Fruit fly (Drosophila melanogaster): ENCODE data around the gene CG9213.
A peak's percentile ranks its signal among the peaks of the same experiment; 100 is the strongest.

Gene CG9213

DNA sequence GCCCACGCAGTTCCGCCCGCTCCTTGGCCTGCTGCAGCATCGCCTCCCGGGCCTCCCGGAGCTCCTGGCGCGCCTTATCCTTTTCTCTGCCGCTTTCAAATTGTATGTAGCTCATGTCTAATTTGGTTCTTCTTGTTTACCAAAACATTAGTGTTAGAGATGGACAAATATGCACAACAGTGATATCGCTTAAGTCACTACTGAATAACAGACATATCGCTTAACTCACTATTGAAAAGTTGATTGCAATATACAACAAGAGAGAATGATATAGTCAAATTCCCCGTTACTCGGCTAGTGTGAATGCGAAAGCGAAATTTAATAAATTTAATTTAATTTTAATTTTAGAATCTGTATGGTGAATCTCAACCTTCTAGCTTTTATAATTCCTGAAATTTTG, at the start of gene CG9213:
Gene CG9213 (minus strand): TSS at position 152 of the 400 bp plus-strand sequence.
- TF ChIP-seq spab (GFP tag; optimal IDR thresholded peaks at IDR 0.05) (no peak), Eip78C (GFP tag) (peak; percentile 55), fd59A (GFP tag; optimal IDR thresholded peaks at IDR 0.05) (no peak), Ets21C (GFP tag; optimal IDR thresholded peaks at IDR 0.05) (no peak), svp (GFP tag) (no peak), fkh (GFP tag; optimal IDR thresholded peaks at IDR 0.05) (peak; percentile 78), esn (GFP tag; optimal IDR thresholded peaks at IDR 0.05) (peak; percentile 4), Blimp-1 (GFP tag; optimal IDR thresholded peaks at IDR 0.05) (no peak), lz (GFP tag; optimal IDR thresholded peaks at IDR 0.05) (no peak), eg (GFP tag; IDR thresholded peaks at IDR 0.05) (no peak)

DNA sequence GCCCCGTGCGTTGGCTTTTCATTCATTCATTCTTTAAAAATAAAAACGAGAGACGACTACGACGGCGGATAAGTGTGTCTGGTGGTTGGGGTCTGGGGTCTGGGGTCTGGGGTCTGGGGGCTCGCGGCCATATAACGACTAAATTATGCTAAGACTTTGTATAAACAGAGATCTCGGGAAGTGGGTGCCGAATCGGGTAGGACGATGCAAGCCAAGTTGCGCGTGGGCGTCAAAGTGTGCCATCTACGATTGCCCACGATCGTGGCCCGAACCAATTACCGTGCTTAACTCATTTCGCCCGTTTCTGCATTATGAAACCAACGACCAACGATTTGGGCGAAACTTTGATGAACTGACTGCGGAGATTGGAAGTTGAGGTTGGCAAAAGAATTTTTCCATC, 49.5 kb upstream of the CG9213 start:
- no peak for TF ChIP-seq Ets21C (GFP tag; optimal IDR thresholded peaks at IDR 0.05)
- TF ChIP-seq CG32006 (GFP tag; optimal IDR thresholded peaks at IDR 0.05), result no peak
- TF ChIP-seq CG7368 (GFP tag; optimal IDR thresholded peaks at IDR 0.05), result no peak
- no peak for TF ChIP-seq topi (GFP tag; optimal IDR thresholded peaks at IDR 0.05)

DNA sequence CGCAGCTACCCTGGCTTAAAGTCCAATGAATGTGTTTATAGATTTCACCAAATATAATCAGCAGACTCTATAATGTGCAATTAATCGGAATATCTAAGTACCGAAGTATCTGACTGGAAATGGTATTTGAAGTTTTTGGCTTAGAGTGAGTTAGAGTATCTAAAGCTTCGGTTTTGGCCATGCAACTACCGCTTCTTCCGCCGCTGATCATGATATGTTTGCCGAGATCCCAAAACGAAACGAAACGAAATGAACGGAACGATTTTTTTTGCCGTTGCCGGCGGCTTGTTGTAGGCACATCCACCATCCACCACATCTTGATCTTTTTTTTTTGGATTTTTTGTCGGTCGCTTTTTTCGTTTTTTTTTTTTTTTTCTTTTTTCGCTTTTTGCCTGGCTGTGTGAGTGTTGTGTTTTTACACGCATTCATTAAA, 48.7 kb upstream of the CG9213 start:
- TF ChIP-seq salr (GFP tag; optimal IDR thresholded peaks at IDR 0.05) (peak; percentile 47 to 59), fd85E (GFP tag; optimal IDR thresholded peaks at IDR 0.05) (no peak), dac (GFP tag; optimal IDR thresholded peaks at IDR 0.05) (peak; percentile 74), OdsH (GFP tag; optimal IDR thresholded peaks at IDR 0.05) (peak; percentile 85), CG8319 (GFP tag; optimal IDR thresholded peaks at IDR 0.05) (peak; percentile 62), CG7368 (GFP tag; optimal IDR thresholded peaks at IDR 0.05) (peak; percentile 76), Ets96B (tag; optimal IDR thresholded peaks at IDR 0.05) (peak; percentile 69), Eip78C (GFP tag) (peak; percentile 96), Hr38 (GFP tag; optimal IDR thresholded peaks at IDR 0.05) (peak; percentile 2), CG6854 (GFP tag; optimal IDR thresholded peaks at IDR 0.05) (peak; percentile 61), Eip93F (GFP tag; optimal IDR thresholded peaks at IDR 0.05) (peak; percentile 75), CG4318 (GFP tag; optimal IDR thresholded peaks at IDR 0.05) (peak; percentile 80), Ets21C (GFP tag; optimal IDR thresholded peaks at IDR 0.05) (peak; percentile 74), CG6808 (GFP tag; optimal IDR thresholded peaks at IDR 0.05) (peak; percentile 73), CG6276 (GFP tag; optimal IDR thresholded peaks at IDR 0.05) (peak; percentile 78), CG31627 (GFP tag; optimal IDR thresholded peaks at IDR 0.05) (peak; percentile 84), fkh (GFP tag; optimal IDR thresholded peaks at IDR 0.05) (peak; percentile 17), eg (GFP tag; IDR thresholded peaks at IDR 0.05) (peak; percentile 94), esn (GFP tag; optimal IDR thresholded peaks at IDR 0.05) (peak; percentile 86), CG1621 (tag; optimal IDR thresholded peaks at IDR 0.05) (peak; percentile 33), CG10631 (GFP tag; optimal IDR thresholded peaks at IDR 0.05) (peak; percentile 70), cyc (GFP tag; optimal IDR thresholded peaks at IDR 0.05) (peak; percentile 87), CG3032 (tag; optimal IDR thresholded peaks at IDR 0.05) (peak; percentile 67), CG6792 (GFP tag; optimal IDR thresholded peaks at IDR 0.05) (peak; percentile 87), pdm3 (GFP tag; optimal IDR thresholded peaks at IDR 0.05) (peak; percentile 82), CG16779 (tag; optimal IDR thresholded peaks at IDR 0.05) (peak; percentile 74), fd59A (GFP tag; optimal IDR thresholded peaks at IDR 0.05) (peak; percentile 57), Sox15 (GFP tag; optimal IDR thresholded peaks at IDR 0.05) (peak; percentile 75), topi (GFP tag; optimal IDR thresholded peaks at IDR 0.05) (peak; percentile 82), lz (GFP tag; optimal IDR thresholded peaks at IDR 0.05) (peak; percentile 84), vri (GFP tag; optimal IDR thresholded peaks at IDR 0.05) (peak; percentile 78), CG11762 (GFP tag; optimal IDR thresholded peaks at IDR 0.05; ENCODE audit: insufficient read depth) (peak; percentile 46), acj6 (GFP tag; optimal IDR thresholded peaks at IDR 0.05) (peak; percentile 75), Eip75B (GFP tag; optimal IDR thresholded peaks at IDR 0.05) (peak; percentile 85), CG10669 (GFP tag; optimal IDR thresholded peaks at IDR 0.05) (peak; percentile 63), Hr39 (GFP tag; optimal IDR thresholded peaks at IDR 0.05) (peak; percentile 89), CG11902 (GFP tag; optimal IDR thresholded peaks at IDR 0.05) (peak; percentile 65), CG8632 (GFP tag; optimal IDR thresholded peaks at IDR 0.05) (peak; percentile 76), net (GFP tag; optimal IDR thresholded peaks at IDR 0.05) (peak; percentile 75), CG11294 (GFP tag; IDR thresholded peaks at IDR 0.05) (peak; percentile 75), achi (GFP tag; optimal IDR thresholded peaks at IDR 0.05) (peak; percentile 76), Lpt (GFP tag; optimal IDR thresholded peaks at IDR 0.05) (peak; percentile 77), Blimp-1 (GFP tag; optimal IDR thresholded peaks at IDR 0.05) (peak; percentile 61), CG32006 (GFP tag; optimal IDR thresholded peaks at IDR 0.05) (peak; percentile 89)
